Worm (Caenorhabditis elegans) whole organism, young adult: ENCODE data around the gene cutl-26.

Experiments used
- B0035.1 ChIP-seq: sonication (generic microtip); optimal IDR thresholded peaks from 2 replicates; lab custom pipeline; 2016; ENCODE audit warnings: missing genetic modification characterization, mild to moderate bottlenecking, missing compliant biosample characterization, missing genotype, missing genetic modification reagents
- D2030.7 ChIP-seq: fragments of 200-800 bp; sonication (Bioruptor generic); IDR thresholded peaks from 2 replicates; pipeline ENCODE4 v1.3.6; 2022; ENCODE audit warnings: missing genetic modification reagents, missing genetic modification characterization, missing compliant biosample characterization
- F37B4.10 ChIP-seq: fragments of 200-800 bp; sonication (Bioruptor generic); IDR thresholded peaks from 2 replicates; pipeline ENCODE4 v1.3.6; 2022; ENCODE audit warnings: missing genetic modification characterization, missing compliant biosample characterization
- F55B11.4 ChIP-seq: sonication (generic microtip); optimal IDR thresholded peaks from 2 replicates; lab custom pipeline; 2016; ENCODE audit warnings: missing compliant biosample characterization, missing genetic modification characterization, borderline replicate concordance; ENCODE audit not compliant: insufficient read depth
- F57A8.1 ChIP-seq: fragments of 200-800 bp; sonication (Bioruptor generic); optimal IDR thresholded peaks from 2 replicates; lab custom pipeline; 2018; ENCODE audit warnings: mild to moderate bottlenecking, missing genetic modification characterization, moderate library complexity, missing compliant biosample characterization
- Y53F4B.3 ChIP-seq: fragments of 200-800 bp; sonication (Bioruptor generic); IDR thresholded peaks from 2 replicates; pipeline ENCODE4 v1.3.6; 2022; ENCODE audit warnings: missing genetic modification reagents, missing genetic modification characterization, missing compliant biosample characterization
- Y53G8AR.9 ChIP-seq: fragments of 200-800 bp; sonication (Bioruptor generic); conservative IDR thresholded peaks from 2 replicates; pipeline ENCODE4 v1.3.6; 2022; ENCODE audit warnings: missing genetic modification reagents, missing genetic modification characterization, missing compliant biosample characterization
- Y79H2A.3 ChIP-seq: fragments of 200-800 bp; sonication (Bioruptor generic); conservative IDR thresholded peaks from 2 replicates; pipeline ENCODE4 v1.3.6; 2022; ENCODE audit warnings: missing genetic modification reagents, missing genetic modification characterization, missing compliant biosample characterization
- aptf-3 ChIP-seq: fragments of 200-800 bp; sonication (Bioruptor generic); IDR thresholded peaks from 2 replicates; pipeline ENCODE4 v1.3.6; 2022; ENCODE audit warnings: missing genetic modification characterization, missing compliant biosample characterization
- bed-1 ChIP-seq: fragments of 200-800 bp; sonication (Bioruptor generic); IDR thresholded peaks from 2 replicates; pipeline ENCODE4 v1.3.6; 2022; ENCODE audit warnings: missing genetic modification reagents, missing genetic modification characterization, missing compliant biosample characterization
- ccch-3 ChIP-seq: fragments of 200-800 bp; sonication (Bioruptor generic); optimal IDR thresholded peaks from 2 replicates; lab custom pipeline; 2018; ENCODE audit warnings: mild to moderate bottlenecking, missing genetic modification characterization, missing compliant biosample characterization
- cebp-2 ChIP-seq: fragments of 200-800 bp; sonication (Bioruptor generic); IDR thresholded peaks from 2 replicates; pipeline ENCODE4 v1.3.6; 2022; ENCODE audit warnings: missing genetic modification characterization, missing compliant biosample characterization
- ceh-27 ChIP-seq: fragments of 200-800 bp; sonication (Bioruptor generic); optimal IDR thresholded peaks from 2 replicates; lab custom pipeline; 2018; ENCODE audit warnings: mild to moderate bottlenecking, missing genetic modification characterization, moderate library complexity, missing compliant biosample characterization
- chd-7 ChIP-seq: sonication (generic microtip); optimal IDR thresholded peaks from 2 replicates; lab custom pipeline; 2016; ENCODE audit warnings: mild to moderate bottlenecking, missing genetic modification characterization, moderate library complexity, missing compliant biosample characterization
- dpff-1 ChIP-seq: sonication (generic microtip); optimal IDR thresholded peaks from 2 replicates; lab custom pipeline; 2017; ENCODE audit warnings: mild to moderate bottlenecking, missing genetic modification characterization, missing compliant biosample characterization
- egl-44 ChIP-seq: fragments of 200-800 bp; sonication (Bioruptor generic); IDR thresholded peaks from 2 replicates; pipeline ENCODE4 v1.3.6; 2022; ENCODE audit warnings: missing genetic modification reagents, missing genetic modification characterization, missing compliant biosample characterization
- ekl-4 ChIP-seq: fragments of 200-800 bp; sonication (Bioruptor generic); IDR thresholded peaks from 2 replicates; pipeline ENCODE4 v1.3.6; 2022; ENCODE audit warnings: missing genetic modification reagents, missing genetic modification characterization, missing compliant biosample characterization
- hlh-12 ChIP-seq: sonication (generic microtip); optimal IDR thresholded peaks from 2 replicates; lab custom pipeline; 2016; ENCODE audit warnings: missing genetic modification characterization, missing compliant biosample characterization
- hrde-1 ChIP-seq: sonication (generic microtip); optimal IDR thresholded peaks from 2 replicates; lab custom pipeline; 2016; ENCODE audit warnings: missing genetic modification characterization, mild to moderate bottlenecking, missing compliant biosample characterization, moderate library complexity, missing genotype, missing genetic modification reagents, borderline replicate concordance
- let-607 ChIP-seq, 2 experiments: fragments of 200-800 bp in 1 of 2; sonication (Bioruptor generic) in 1 of 2; sonication (generic microtip) in 1 of 2; optimal IDR thresholded peaks; 2 replicates each; lab custom pipeline; 2016 to 2018; ENCODE audit warnings: mild to moderate bottlenecking in 2 of 2, missing compliant biosample characterization in 2 of 2, missing genetic modification characterization in 2 of 2, moderate library complexity in 2 of 2, missing genotype in 1 of 2
- lin-40 ChIP-seq: sonication (generic microtip); optimal IDR thresholded peaks from 2 replicates; lab custom pipeline; 2016; ENCODE audit warnings: missing genetic modification characterization, mild to moderate bottlenecking, missing compliant biosample characterization, missing genotype, missing genetic modification reagents
- madf-8 ChIP-seq: fragments of 200-800 bp; sonication (Bioruptor generic); conservative IDR thresholded peaks from 2 replicates; pipeline ENCODE4 v1.3.6; 2022; ENCODE audit warnings: missing genetic modification reagents, missing genetic modification characterization, missing compliant biosample characterization
- mes-4 ChIP-seq: sonication (generic microtip); optimal IDR thresholded peaks from 2 replicates; lab custom pipeline; 2016; ENCODE audit warnings: missing genotype, missing genetic modification characterization, missing compliant biosample characterization
- nfya-2 ChIP-seq: fragments of 200-800 bp; sonication (Bioruptor generic); IDR thresholded peaks from 2 replicates; pipeline ENCODE4 v1.3.6; 2022; ENCODE audit warnings: missing genetic modification reagents, missing genetic modification characterization, missing compliant biosample characterization
- nhr-120 ChIP-seq: fragments of 200-800 bp; sonication (Bioruptor generic); IDR thresholded peaks from 2 replicates; pipeline ENCODE4 v1.3.6; 2022; ENCODE audit warnings: missing genetic modification characterization, missing compliant biosample characterization
- nhr-179 ChIP-seq: sonication (generic microtip); optimal IDR thresholded peaks from 2 replicates; lab custom pipeline; 2016; ENCODE audit warnings: mild to moderate bottlenecking, missing genetic modification characterization, missing compliant biosample characterization
- nhr-27 ChIP-seq: fragments of 200-800 bp; sonication (Bioruptor generic); optimal IDR thresholded peaks from 2 replicates; lab custom pipeline; 2018; ENCODE audit warnings: mild to moderate bottlenecking, missing genetic modification characterization, moderate library complexity, missing compliant biosample characterization
- nhr-80 ChIP-seq: sonication (generic microtip); optimal IDR thresholded peaks from 2 replicates; lab custom pipeline; 2016; ENCODE audit warnings: missing genetic modification characterization, missing compliant biosample characterization
- nhr-90 ChIP-seq: sonication (generic microtip); optimal IDR thresholded peaks from 2 replicates; lab custom pipeline; 2016; ENCODE audit warnings: missing genotype, mild to moderate bottlenecking, missing genetic modification characterization, missing compliant biosample characterization
- pbrm-1 ChIP-seq: fragments of 200-800 bp; sonication (Bioruptor generic); IDR thresholded peaks from 2 replicates; pipeline ENCODE4 v1.3.6; 2022; ENCODE audit warnings: missing genetic modification reagents, missing genetic modification characterization, missing compliant biosample characterization
- rcor-1 ChIP-seq: fragments of 200-800 bp; sonication (Bioruptor generic); IDR thresholded peaks from 2 replicates; pipeline ENCODE4 v1.3.6; 2022; ENCODE audit warnings: missing genetic modification reagents, missing genetic modification characterization, missing compliant biosample characterization
- rpc-1 ChIP-seq, 2 experiments: fragments of 150-350 bp in 1 of 2; sonication (generic microtip) in 1 of 2; optimal IDR thresholded peaks; 2 replicates each; lab custom pipeline; 2014 to 2018; ENCODE audit warnings: missing biosample characterization in 1 of 2, missing genetic modification characterization in 1 of 2, missing genetic modification reagents in 1 of 2, missing genotype in 1 of 2
- sptf-2 ChIP-seq: fragments of 200-800 bp; sonication (Bioruptor generic); optimal IDR thresholded peaks from 2 replicates; lab custom pipeline; 2018; ENCODE audit warnings: mild to moderate bottlenecking, missing genetic modification characterization, missing compliant biosample characterization
- tbx-9 ChIP-seq: sonication (generic microtip); optimal IDR thresholded peaks from 2 replicates; lab custom pipeline; 2016; ENCODE audit warnings: borderline replicate concordance, missing genetic modification characterization, inconsistent platforms, missing compliant biosample characterization
- zfh-2 ChIP-seq: fragments of 200-800 bp; sonication (Bioruptor generic); conservative IDR thresholded peaks from 2 replicates; pipeline ENCODE4 v1.3.6; 2022; ENCODE audit warnings: missing genetic modification reagents, missing genetic modification characterization, missing compliant biosample characterization
- ztf-26 ChIP-seq: sonication (generic microtip); optimal IDR thresholded peaks from 2 replicates; lab custom pipeline; 2017; ENCODE audit warnings: missing genetic modification characterization, missing compliant biosample characterization
- ztf-28 ChIP-seq: fragments of 200-800 bp; sonication (Bioruptor generic); IDR thresholded peaks from 2 replicates; pipeline ENCODE4 v1.3.6; 2022; ENCODE audit warnings: missing genetic modification reagents, missing genetic modification characterization, missing compliant biosample characterization
- ztf-6 ChIP-seq: fragments of 200-800 bp; sonication (Bioruptor generic); IDR thresholded peaks from 2 replicates; pipeline ENCODE4 v1.3.6; 2022; ENCODE audit warnings: missing genetic modification reagents, missing genetic modification characterization, missing compliant biosample characterization

cutl-26 gene

DNA sequence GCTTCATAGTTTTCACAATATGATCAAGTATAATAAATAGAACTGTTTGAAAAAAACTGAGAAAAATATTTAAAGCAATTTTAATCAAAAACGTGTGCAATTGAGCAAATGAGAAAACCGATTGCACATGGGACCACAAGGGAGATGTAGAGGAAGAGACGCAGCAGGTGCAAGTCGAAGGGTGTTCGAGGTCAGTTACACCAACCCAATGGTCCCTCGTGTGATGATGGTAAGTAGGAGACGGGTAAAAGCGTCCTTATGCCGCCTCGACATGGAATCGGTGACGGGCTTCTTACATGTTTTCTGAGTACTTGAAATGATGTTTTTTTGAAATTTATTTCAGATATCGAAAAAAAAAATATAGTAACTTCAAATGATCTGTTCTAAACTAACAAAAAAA lies 20.6 kb upstream of the cutl-26 start, which contains the start of gene Y55F3C.9:
Gene Y55F3C.9 (minus strand): TSS at position 101 of the 400 bp plus-strand sequence.
- TF ChIP-seq madf-8: no peak
- no peak for TF ChIP-seq ztf-6 (GFP tag; lab: Robert Waterston, UW)
- TF ChIP-seq bed-1: no peak
- TF ChIP-seq hrde-1 (tag; lab: Kevin White, UChicago): no peak
- TF ChIP-seq F37B4.10 (GFP tag; lab: Robert Waterston, UW): no peak
- TF ChIP-seq ztf-28 (GFP tag; lab: Robert Waterston, UW): no peak
- no peak for TF ChIP-seq B0035.1
- TF ChIP-seq lin-40 (tag; lab: Kevin White, UChicago): no peak
- TF ChIP-seq dpff-1 (tag; lab: Kevin White, UChicago): no peak

DNA sequence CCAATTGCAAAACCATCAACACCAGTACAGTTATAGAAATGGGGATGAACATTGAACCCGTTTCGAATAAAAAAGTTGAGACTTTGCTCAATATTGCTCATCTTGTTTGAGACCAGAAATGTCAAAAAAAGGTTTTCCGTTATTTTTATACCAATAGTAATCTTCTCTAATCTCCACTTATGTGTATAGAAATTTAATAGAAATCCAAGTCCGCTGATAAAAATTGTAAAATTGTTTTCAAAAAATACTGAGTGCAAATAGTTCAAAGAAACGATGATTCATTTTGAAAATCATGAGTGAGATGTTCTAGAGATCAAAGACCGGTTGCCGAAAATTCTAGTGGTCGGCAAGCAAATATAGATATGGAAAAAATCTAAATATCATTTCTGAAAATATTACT lies 11.8 kb upstream of the cutl-26 start, which contains the start of gene Y55F3C.10:
Gene Y55F3C.10 (minus strand): TSS at position 101 of the 400 bp plus-strand sequence.
- TF ChIP-seq hlh-12 (tag; lab: Kevin White, UChicago) (no peak), D2030.7 (GFP tag; lab: Robert Waterston, UW) (no peak), pbrm-1 (GFP tag; lab: Robert Waterston, UW) (no peak), mes-4 (tag; lab: Kevin White, UChicago) (no peak), aptf-3 (GFP tag; lab: Robert Waterston, UW) (no peak), tbx-9 (tag; lab: Kevin White, UChicago) (no peak), nhr-90 (tag; lab: Kevin White, UChicago) (no peak), nfya-2 (GFP tag; lab: Robert Waterston, UW) (no peak), ceh-27 (GFP tag; lab: Kevin White, UChicago) (no peak), ccch-3 (GFP tag; lab: Kevin White, UChicago) (no peak), cebp-2 (GFP tag; lab: Robert Waterston, UW) (no peak)

DNA sequence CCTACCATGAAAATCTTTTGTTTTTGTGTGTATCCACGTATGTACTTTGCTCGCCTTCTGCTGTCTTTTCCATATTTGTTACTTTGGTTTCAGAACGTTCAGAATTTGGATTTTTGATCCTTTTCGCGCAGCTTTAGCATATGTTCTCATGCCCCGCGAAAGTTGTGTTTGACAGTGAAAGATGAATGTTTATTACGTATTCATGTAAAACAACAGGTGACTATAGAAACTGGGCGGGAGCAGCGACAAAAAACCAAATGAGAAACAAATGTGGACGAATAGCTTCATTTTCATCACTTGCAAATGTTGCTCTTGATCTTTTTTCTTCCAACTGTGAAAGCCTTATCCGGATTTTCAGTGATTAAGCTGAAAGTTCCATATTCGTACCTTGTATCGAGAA lies 8.8 kb upstream of the cutl-26 start, which contains the start of gene clec-164:
Gene clec-164 (plus strand): TSS at position 301 of the 400 bp plus-strand sequence.
- TF ChIP-seq Y53F4B.3: no peak
- TF ChIP-seq nhr-120 (GFP tag; lab: Robert Waterston, UW): no peak
- no peak for TF ChIP-seq F55B11.4
- TF ChIP-seq Y79H2A.3 (GFP tag; lab: Robert Waterston, UW): no peak
- no peak for TF ChIP-seq rpc-1 (optimal IDR thresholded peaks at IDR 0.05; lab: Kevin White, UChicago)
- no peak for TF ChIP-seq rpc-1 (tag; optimal IDR thresholded peaks at IDR 0.05; lab: Kevin White, UChicago)
- TF ChIP-seq egl-44 (GFP tag; lab: Robert Waterston, UW): no peak
- no peak for TF ChIP-seq ekl-4 (GFP tag; lab: Robert Waterston, UW)
- TF ChIP-seq sptf-2 (GFP tag; lab: Kevin White, UChicago): no peak
- TF ChIP-seq ztf-26 (tag; lab: Kevin White, UChicago): no peak
- no peak for TF ChIP-seq F57A8.1 (GFP tag; lab: Kevin White, UChicago)
- no peak for TF ChIP-seq rcor-1 (GFP tag; lab: Robert Waterston, UW)
- TF ChIP-seq, all 124 proteins: peak for 0

DNA sequence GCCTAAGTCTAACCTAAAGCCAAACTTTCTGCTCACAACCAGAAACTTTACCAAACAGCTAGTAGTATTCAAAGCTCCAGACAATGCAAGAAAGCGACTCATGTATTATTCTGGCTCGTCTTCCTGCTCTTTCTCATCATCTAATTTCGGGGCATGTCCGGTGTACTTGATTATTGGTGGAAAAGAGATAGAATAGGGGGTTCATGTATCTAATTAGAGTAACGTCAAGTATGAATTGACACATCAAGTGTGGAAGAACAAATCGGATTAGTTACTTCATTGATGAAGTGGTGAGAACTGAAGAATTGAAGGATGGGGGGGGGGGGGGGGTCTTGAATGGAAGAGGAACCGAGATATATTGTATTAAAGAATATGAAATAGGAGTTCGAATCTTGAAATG lies 7.9 kb upstream of the cutl-26 start:
- TF ChIP-seq Y53G8AR.9 (no peak), ceh-27 (GFP tag; lab: Kevin White, UChicago) (no peak), ztf-26 (tag; lab: Kevin White, UChicago) (no peak), ekl-4 (GFP tag; lab: Robert Waterston, UW) (no peak), nhr-27 (no peak), chd-7 (tag; lab: Kevin White, UChicago) (no peak), let-607 (tag; optimal IDR thresholded peaks at IDR 0.05; lab: Kevin White, UChicago) (no peak), nhr-179 (tag; lab: Kevin White, UChicago) (no peak), zfh-2 (GFP tag; lab: Robert Waterston, UW) (no peak), nhr-80 (no peak)
